Worm (Caenorhabditis elegans) whole organism, late embryonic: ENCODE measurements around the gene F47G3.3.

Experiments used
- F13H6.1 ChIP-seq: sonication (generic microtip); optimal IDR thresholded peaks from 2 replicates; lab custom pipeline; 2016; ENCODE audit warnings: missing genetic modification characterization, missing compliant biosample characterization
- ama-1 ChIP-seq: fragments of 150-350 bp; optimal IDR thresholded peaks from 2 replicates; lab custom pipeline; 2014
- dmd-4 ChIP-seq: sonication (generic microtip); optimal IDR thresholded peaks from 2 replicates; lab custom pipeline; 2016; ENCODE audit warnings: borderline replicate concordance, missing genetic modification characterization, missing compliant biosample characterization
- fkh-10 ChIP-seq: fragments of 150-350 bp; optimal IDR thresholded peaks from 2 replicates; lab custom pipeline; 2014; ENCODE audit warnings: missing biosample characterization, missing genetic modification reagents, missing genetic modification characterization
- hlh-30 ChIP-seq: sonication (generic microtip); optimal IDR thresholded peaks from 2 replicates; lab custom pipeline; 2017; ENCODE audit warnings: antibody characterized with exemption, missing genetic modification characterization, missing compliant biosample characterization; ENCODE audit not compliant: insufficient read depth
- mec-3 ChIP-seq: sonication (generic microtip); optimal IDR thresholded peaks from 2 replicates; lab custom pipeline; 2016; ENCODE audit warnings: borderline replicate concordance, missing genetic modification characterization, missing compliant biosample characterization
- pha-4 ChIP-seq: fragments of 150-350 bp; optimal IDR thresholded peaks from 2 replicates; lab custom pipeline; 2018; ENCODE audit warnings: missing biosample characterization, missing genetic modification reagents, missing genetic modification characterization
- pros-1 ChIP-seq: fragments of 150-350 bp; optimal IDR thresholded peaks from 2 replicates; lab custom pipeline; 2014; ENCODE audit warnings: missing biosample characterization, missing genetic modification reagents, missing genetic modification characterization
- ref-2 ChIP-seq: sonication (generic microtip); optimal IDR thresholded peaks from 2 replicates; lab custom pipeline; 2016; ENCODE audit warnings: missing genetic modification characterization, missing compliant biosample characterization

ce11 chrX:2344104-2344503 lies 31.7 kb upstream of the F47G3.3 start:
- TF ChIP-seq fkh-10 (no peak), ref-2 (tag; lab: Kevin White, UChicago) (no peak), pros-1 (no peak), dmd-4 (tag; lab: Kevin White, UChicago) (no peak), ama-1 (lab: Kevin White, UChicago) (no peak), pha-4 (no peak), hlh-30 (tag; lab: Kevin White, UChicago) (no peak), F13H6.1 (no peak), mec-3 (no peak)
